Worm (Caenorhabditis elegans) whole organism, late embryonic: ENCODE measurements around the gene srsx-11.

Experiments
- K02D7.2 ChIP-seq: sonication (generic microtip); optimal IDR thresholded peaks from 2 replicates; lab custom pipeline; 2017; ENCODE audit warnings: mild to moderate bottlenecking, missing genetic modification characterization, missing compliant biosample characterization
- ceh-19 ChIP-seq: fragments of 200-800 bp; sonication (Bioruptor generic); optimal IDR thresholded peaks from 2 replicates; lab custom pipeline; 2018; ENCODE audit warnings: mild to moderate bottlenecking, missing genetic modification characterization, missing compliant biosample characterization
- ceh-45 ChIP-seq: fragments of 200-800 bp; sonication (Bioruptor generic); IDR thresholded peaks from 2 replicates; pipeline ENCODE4 v1.3.6; 2022; ENCODE audit warnings: missing genetic modification reagents, missing genetic modification characterization, missing compliant biosample characterization
- elt-2 ChIP-seq: sonication (generic microtip); optimal IDR thresholded peaks from 2 replicates; lab custom pipeline; 2016; ENCODE audit warnings: missing genetic modification reagents, missing genetic modification characterization, missing compliant biosample characterization
- fax-1 ChIP-seq: sonication (generic microtip); optimal IDR thresholded peaks from 2 replicates; lab custom pipeline; 2016; ENCODE audit warnings: missing genotype, missing genetic modification characterization, missing compliant biosample characterization
- nhr-11 ChIP-seq: fragments of 150-350 bp; optimal IDR thresholded peaks from 2 replicates; lab custom pipeline; 2014; ENCODE audit warnings: missing biosample characterization, missing genetic modification characterization

ce11 chrV:4987097-4987496, 8.1 kb upstream of the srsx-11 start, which contains the start of gene ncx-8:
- TF ChIP-seq nhr-11 (tag; lab: Kevin White, UChicago): no peak
- no peak for TF ChIP-seq elt-2 (tag; lab: Kevin White, UChicago)
- TF ChIP-seq ceh-19: no peak
- TF ChIP-seq ceh-45: no peak
- no peak for TF ChIP-seq K02D7.2 (tag; lab: Kevin White, UChicago)
- no peak for TF ChIP-seq fax-1 (tag; lab: Kevin White, UChicago)
